Worm (Caenorhabditis elegans): ENCODE data around the gene lpd-9.
A peak's percentile ranks its signal among the peaks of the same experiment; 100 is the strongest.

lpd-9 gene

DNA sequence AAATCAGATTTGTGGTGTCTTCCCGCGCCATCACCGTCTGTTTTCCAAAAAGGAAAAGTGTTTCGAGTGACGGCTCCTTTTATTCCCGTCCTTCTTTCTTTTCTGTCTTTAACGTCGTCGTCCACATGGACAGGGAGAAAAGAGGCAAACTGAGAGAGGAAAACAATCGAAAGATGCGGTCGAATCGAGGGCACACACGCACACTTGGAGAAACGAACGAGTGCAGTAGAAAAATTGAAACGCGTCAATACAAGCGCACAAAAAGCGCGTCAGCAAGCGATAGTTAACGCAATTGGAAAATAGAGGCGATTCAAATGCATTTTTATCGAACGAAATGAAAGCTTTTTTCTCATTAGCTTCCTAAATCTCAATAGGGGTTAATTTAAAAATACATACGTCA, 42.3 kb upstream of the lpd-9 start (continued):
- TF ChIP-seq pha-4 (GFP tag; IDR thresholded peaks at IDR 0.05) (peak; percentile 63; the same call in 1 of the 2 replicates), pha-4 (tag; optimal IDR thresholded peaks at IDR 0.05) (peak; percentile 92), nhr-48 (tag; optimal IDR thresholded peaks at IDR 0.05) (peak; percentile 83), mep-1 (tag; optimal IDR thresholded peaks at IDR 0.05) (peak; percentile 94), daf-16 (GFP tag; optimal IDR thresholded peaks at IDR 0.05) (peak in 1 of 2 experiments; percentile 71), daf-16 (tag; optimal IDR thresholded peaks at IDR 0.05) (peak; percentile 66), tag-97 (GFP tag; IDR thresholded peaks at IDR 0.05) (no peak), ceh-28 (tag; optimal IDR thresholded peaks at IDR 0.05) (peak; percentile 44), F37D6.2 (tag; optimal IDR thresholded peaks at IDR 0.05) (peak; percentile 85), nhr-41 (GFP tag; IDR thresholded peaks at IDR 0.05) (no peak), dve-1 (tag; optimal IDR thresholded peaks at IDR 0.05; ENCODE audit: insufficient read depth) (peak; percentile 92), nhr-77 (tag; optimal IDR thresholded peaks at IDR 0.05) (peak; percentile 77), T26A8.4 (GFP tag; IDR thresholded peaks at IDR 0.05) (peak; percentile 89), Y5F2A.4 (GFP tag; optimal IDR thresholded peaks at IDR 0.05) (no peak), aha-1 (tag) (peak; percentile 96), arid-1 (GFP tag; conservative IDR thresholded peaks at IDR 0.05) (0 out of 2 replicates have a peak, but pooled peaks have one; percentile 10), gei-8 (GFP tag; optimal IDR thresholded peaks at IDR 0.05) (no peak), unc-130 (GFP tag; optimal IDR thresholded peaks at IDR 0.05) (peak; percentile 46), spr-1 (tag; optimal IDR thresholded peaks at IDR 0.05) (peak; percentile 59), nhr-11 (tag; optimal IDR thresholded peaks at IDR 0.05) (peak; percentile 94), dpl-1 (GFP tag; optimal IDR thresholded peaks at IDR 0.05) (peak; percentile 96), daf-12 (tag; optimal IDR thresholded peaks at IDR 0.05) (no peak), mxl-3 (GFP tag; optimal IDR thresholded peaks at IDR 0.05) (peak; percentile 94), daf-8 (GFP tag; IDR thresholded peaks at IDR 0.05) (no peak), zip-11 (GFP tag; IDR thresholded peaks at IDR 0.05) (no peak), T20F7.1 (GFP tag; optimal IDR thresholded peaks at IDR 0.05) (peak; percentile 81), mes-2 (tag; optimal IDR thresholded peaks at IDR 0.05; ENCODE audit: poor library complexity, severe bottlenecking) (peak; percentile 91), hmg-1.1 (GFP tag; IDR thresholded peaks at IDR 0.05) (peak; percentile 89), fos-1 (tag; optimal IDR thresholded peaks at IDR 0.05) (no peak), dmd-6 (GFP tag; IDR thresholded peaks at IDR 0.05) (peak; percentile 84), ces-1 (GFP tag; optimal IDR thresholded peaks at IDR 0.05) (no peak), zfp-2 (tag; optimal IDR thresholded peaks at IDR 0.05) (peak; percentile 6), F44E2.7 (GFP tag; IDR thresholded peaks at IDR 0.05) (no peak), zag-1 (tag; optimal IDR thresholded peaks at IDR 0.05) (no peak), pqm-1 (tag; optimal IDR thresholded peaks at IDR 0.05) (no peak), nhr-10 (tag; optimal IDR thresholded peaks at IDR 0.05) (no peak), ZK337.2 (GFP tag; IDR thresholded peaks at IDR 0.05) (no peak), skn-1 (tag; optimal IDR thresholded peaks at IDR 0.05) (no peak), ceh-32 (tag; optimal IDR thresholded peaks at IDR 0.05; ENCODE audit: poor library complexity) (no peak), nhr-28 (tag; optimal IDR thresholded peaks at IDR 0.05) (peak; percentile 90), snpc-4 (tag; optimal IDR thresholded peaks at IDR 0.05) (peak; percentile 38), zip-2 (tag; optimal IDR thresholded peaks at IDR 0.05) (no peak), php-3 (GFP tag; IDR thresholded peaks at IDR 0.05) (peak; percentile 33; the same call in 1 of the 2 replicates), lim-7 (GFP tag; IDR thresholded peaks at IDR 0.05) (no peak), lsy-2 (tag; optimal IDR thresholded peaks at IDR 0.05) (peak; percentile 75 to 93), fkh-10 (GFP tag; optimal IDR thresholded peaks at IDR 0.05) (peak; percentile 98), nhr-6 (tag; optimal IDR thresholded peaks at IDR 0.05) (peak; percentile 55), saeg-2 (GFP tag; IDR thresholded peaks at IDR 0.05) (no peak), lir-3 (tag; optimal IDR thresholded peaks at IDR 0.05) (no peak), egl-43 (GFP tag; IDR thresholded peaks at IDR 0.05) (peak; percentile 66; the same call in 1 of the 2 replicates), lin-15B (tag; optimal IDR thresholded peaks at IDR 0.05) (peak; percentile 8), F26F4.8 (GFP tag; conservative IDR thresholded peaks at IDR 0.05) (no peak), D1046.2 (GFP tag; IDR thresholded peaks at IDR 0.05) (peak; percentile 31; the same call in 1 of the 2 replicates)

Data from whole organism, L4 larva.